Worm (Caenorhabditis elegans) whole organism, L1 larva: Measurements from ENCODE around the gene cyn-10.

Source experiments
- C04F5.9 ChIP-seq: sonication (generic microtip); optimal IDR thresholded peaks from 2 replicates; lab custom pipeline; 2016; ENCODE audit warnings: missing genetic modification characterization, missing compliant biosample characterization
- F16B12.6 ChIP-seq: fragments of 150-350 bp; optimal IDR thresholded peaks from 2 replicates; lab custom pipeline; 2014; ENCODE audit warnings: missing biosample characterization, missing genetic modification characterization
- alr-1 ChIP-seq: fragments of 200-800 bp; sonication (Bioruptor generic); optimal IDR thresholded peaks from 2 replicates; lab custom pipeline; 2018; ENCODE audit warnings: borderline replicate concordance, mild to moderate bottlenecking, missing genetic modification characterization, missing compliant biosample characterization
- ama-1 ChIP-seq: fragments of 150-350 bp; optimal IDR thresholded peaks from 2 replicates; lab custom pipeline; 2014
- ceh-63 ChIP-seq: fragments of 200-800 bp; sonication (Bioruptor generic); optimal IDR thresholded peaks from 2 replicates; lab custom pipeline; 2018; ENCODE audit warnings: mild to moderate bottlenecking, missing genetic modification characterization, missing compliant biosample characterization
- ceh-88 ChIP-seq: fragments of 200-800 bp; sonication (Bioruptor generic); IDR thresholded peaks from 2 replicates; pipeline ENCODE4 v1.3.6; 2022; ENCODE audit warnings: missing genetic modification characterization, missing compliant biosample characterization
- dsc-1 ChIP-seq: sonication (generic microtip); optimal IDR thresholded peaks from 2 replicates; lab custom pipeline; 2016; ENCODE audit warnings: mild to moderate bottlenecking, missing genetic modification characterization, missing compliant biosample characterization
- efl-3 ChIP-seq: fragments of 200-800 bp; sonication (Bioruptor generic); optimal IDR thresholded peaks from 2 replicates; lab custom pipeline; 2018; ENCODE audit warnings: mild to moderate bottlenecking, missing genetic modification characterization, missing compliant biosample characterization
- elt-2 ChIP-seq: sonication (generic microtip); optimal IDR thresholded peaks from 2 replicates; lab custom pipeline; 2016; ENCODE audit warnings: missing genetic modification characterization, mild to moderate bottlenecking, inconsistent platforms, missing compliant biosample characterization, missing genetic modification reagents
- elt-3 ChIP-seq, 6 experiments: fragments of 150-350 bp in 1 of 6; sonication (generic microtip); optimal IDR thresholded peaks; 2 replicates each; lab custom pipeline; 2017 to 2018; ENCODE audit warnings: missing biosample characterization in 6 of 6, missing genetic modification characterization in 6 of 6, inconsistent platforms in 1 of 6
- ets-5 ChIP-seq: fragments of 200-800 bp; sonication (Bioruptor generic); IDR thresholded peaks from 2 replicates; pipeline ENCODE4 v1.3.6; 2022; ENCODE audit warnings: missing genetic modification characterization, missing compliant biosample characterization
- fkh-4 ChIP-seq: sonication (generic microtip); optimal IDR thresholded peaks from 2 replicates; lab custom pipeline; 2016; ENCODE audit warnings: missing compliant biosample characterization, missing genetic modification characterization, borderline replicate concordance
- fkh-8 ChIP-seq: sonication (generic microtip); optimal IDR thresholded peaks from 2 replicates; lab custom pipeline; 2016; ENCODE audit warnings: mild to moderate bottlenecking, missing genetic modification characterization, missing compliant biosample characterization
- grh-1 ChIP-seq: fragments of 200-800 bp; sonication (Bioruptor generic); IDR thresholded peaks from 2 replicates; pipeline ENCODE4 v1.3.6; 2022; ENCODE audit warnings: missing genetic modification reagents, missing genetic modification characterization, missing compliant biosample characterization
- hlh-17 ChIP-seq: fragments of 200-800 bp; sonication (Bioruptor generic); optimal IDR thresholded peaks from 2 replicates; lab custom pipeline; 2018; ENCODE audit warnings: missing genetic modification characterization, mild to moderate bottlenecking, missing compliant biosample characterization, moderate library complexity, borderline replicate concordance
- hpl-2 ChIP-seq: fragments of 150-350 bp; optimal IDR thresholded peaks from 2 replicates; lab custom pipeline; 2014; ENCODE audit warnings: missing biosample characterization, missing genetic modification reagents, missing genetic modification characterization
- isw-1 ChIP-seq: fragments of 200-800 bp; sonication (Bioruptor generic); IDR thresholded peaks from 2 replicates; pipeline ENCODE4 v1.3.6; 2022; ENCODE audit warnings: missing genetic modification characterization, missing compliant biosample characterization
- jun-1 ChIP-seq: fragments of 150-350 bp; optimal IDR thresholded peaks from 2 replicates; lab custom pipeline; 2014; ENCODE audit warnings: missing biosample characterization, missing genetic modification reagents, missing genetic modification characterization
- lin-13 ChIP-seq: fragments of 150-350 bp; optimal IDR thresholded peaks from 2 replicates; lab custom pipeline; 2014; ENCODE audit warnings: missing biosample characterization, missing genetic modification reagents, missing genetic modification characterization
- lin-14 ChIP-seq: fragments of 200-800 bp; sonication (Bioruptor generic); optimal IDR thresholded peaks from 2 replicates; lab custom pipeline; 2018; ENCODE audit warnings: mild to moderate bottlenecking, missing genetic modification characterization, moderate library complexity, missing compliant biosample characterization
- lin-35 ChIP-seq, 2 experiments: fragments of 150-350 bp; optimal IDR thresholded peaks; 2 replicates each; lab custom pipeline; 2014; ENCODE audit warnings: missing biosample characterization in 2 of 2, missing genetic modification characterization in 2 of 2, missing genetic modification reagents in 2 of 2
- lir-3 ChIP-seq: sonication (generic microtip); optimal IDR thresholded peaks from 2 replicates; lab custom pipeline; 2016; ENCODE audit warnings: mild to moderate bottlenecking, missing genetic modification characterization, moderate library complexity, missing compliant biosample characterization; ENCODE audit not compliant: poor library complexity
- lsy-2 ChIP-seq, 2 experiments: fragments of 150-350 bp; optimal IDR thresholded peaks; 2 replicates each; lab custom pipeline; 2014; ENCODE audit warnings: missing biosample characterization in 2 of 2, missing genetic modification characterization in 2 of 2
- mdl-1 ChIP-seq, 2 experiments: fragments of 150-350 bp; optimal IDR thresholded peaks; 2 replicates each; lab custom pipeline; 2014 to 2017; ENCODE audit warnings: missing biosample characterization in 2 of 2, missing genetic modification characterization in 2 of 2, inconsistent platforms in 1 of 2
- nhr-11 ChIP-seq: fragments of 150-350 bp; optimal IDR thresholded peaks from 2 replicates; lab custom pipeline; 2014; ENCODE audit warnings: missing biosample characterization, missing genetic modification characterization
- nhr-19 ChIP-seq: fragments of 200-800 bp; sonication (Bioruptor generic); conservative IDR thresholded peaks from 2 replicates; pipeline ENCODE4 v1.3.6; 2022; ENCODE audit warnings: missing genetic modification characterization, missing compliant biosample characterization
- nhr-20 ChIP-seq: sonication (generic microtip); optimal IDR thresholded peaks from 2 replicates; lab custom pipeline; 2016; ENCODE audit warnings: mild to moderate bottlenecking, missing genetic modification characterization, missing compliant biosample characterization
- nhr-237 ChIP-seq: fragments of 150-350 bp; optimal IDR thresholded peaks from 2 replicates; lab custom pipeline; 2014; ENCODE audit warnings: missing biosample characterization, missing genetic modification characterization
- nhr-28 ChIP-seq: fragments of 150-350 bp; optimal IDR thresholded peaks from 2 replicates; lab custom pipeline; 2014; ENCODE audit warnings: missing biosample characterization, missing genetic modification characterization
- nhr-47 ChIP-seq: sonication (generic microtip); optimal IDR thresholded peaks from 2 replicates; lab custom pipeline; 2016; ENCODE audit warnings: mild to moderate bottlenecking, missing genetic modification characterization, moderate library complexity, missing compliant biosample characterization
- nhr-71 ChIP-seq: sonication (generic microtip); optimal IDR thresholded peaks from 2 replicates; lab custom pipeline; 2016; ENCODE audit warnings: mild to moderate bottlenecking, missing genetic modification characterization, moderate library complexity, missing compliant biosample characterization
- nhr-76 ChIP-seq: sonication (generic microtip); optimal IDR thresholded peaks from 2 replicates; lab custom pipeline; 2017; ENCODE audit warnings: missing biosample characterization, missing genetic modification characterization
- nhr-85 ChIP-seq: sonication (generic microtip); peaks from one replicate; lab custom pipeline; 2016; ENCODE audit warnings: missing genetic modification characterization, inconsistent platforms, missing compliant biosample characterization
- nhr-90 ChIP-seq: sonication (generic microtip); optimal IDR thresholded peaks from 2 replicates; lab custom pipeline; 2016; ENCODE audit warnings: mild to moderate bottlenecking, missing genetic modification characterization, missing compliant biosample characterization; ENCODE audit not compliant: poor library complexity
- pax-3 ChIP-seq: fragments of 200-800 bp; sonication (Bioruptor generic); optimal IDR thresholded peaks from 2 replicates; lab custom pipeline; 2018; ENCODE audit warnings: mild to moderate bottlenecking, missing genetic modification characterization, moderate library complexity, missing compliant biosample characterization
- pqm-1 ChIP-seq: sonication (generic microtip); optimal IDR thresholded peaks from 3 replicates; lab custom pipeline; 2017; ENCODE audit warnings: missing biosample characterization, missing genetic modification characterization
- rnt-1 ChIP-seq: sonication (generic microtip); optimal IDR thresholded peaks from 2 replicates; lab custom pipeline; 2016; ENCODE audit warnings: mild to moderate bottlenecking, missing genetic modification characterization, moderate library complexity, missing compliant biosample characterization
- snpc-4 ChIP-seq: fragments of 150-350 bp; optimal IDR thresholded peaks from 2 replicates; lab custom pipeline; 2014; ENCODE audit warnings: missing biosample characterization, missing genetic modification characterization
- snu-23 ChIP-seq: sonication (generic microtip); optimal IDR thresholded peaks from 2 replicates; lab custom pipeline; 2016; ENCODE audit warnings: missing genetic modification characterization, missing compliant biosample characterization
- sox-4 ChIP-seq: sonication (generic microtip); optimal IDR thresholded peaks from 2 replicates; lab custom pipeline; 2016; ENCODE audit warnings: missing genetic modification characterization, missing compliant biosample characterization
- sptf-1 ChIP-seq: fragments of 150-350 bp; optimal IDR thresholded peaks from 2 replicates; lab custom pipeline; 2014; ENCODE audit warnings: missing biosample characterization, missing genetic modification characterization
- sup-37 ChIP-seq: fragments of 200-800 bp; sonication (Bioruptor generic); optimal IDR thresholded peaks from 2 replicates; lab custom pipeline; 2018; ENCODE audit warnings: mild to moderate bottlenecking, missing genetic modification characterization, missing compliant biosample characterization
- swsn-7 ChIP-seq: sonication (generic microtip); optimal IDR thresholded peaks from 2 replicates; lab custom pipeline; 2016; ENCODE audit warnings: missing genetic modification characterization, missing compliant biosample characterization
- tbx-2 ChIP-seq: sonication (generic microtip); optimal IDR thresholded peaks from 2 replicates; lab custom pipeline; 2016; ENCODE audit warnings: missing genetic modification characterization, missing compliant biosample characterization
- tlp-1 ChIP-seq: fragments of 150-350 bp; optimal IDR thresholded peaks from 2 replicates; lab custom pipeline; 2014; ENCODE audit warnings: missing biosample characterization, missing genetic modification characterization
- unc-130 ChIP-seq: fragments of 150-350 bp; optimal IDR thresholded peaks from 2 replicates; lab custom pipeline; 2017; ENCODE audit warnings: missing biosample characterization, missing genetic modification characterization, inconsistent platforms
- unc-86 ChIP-seq: sonication (generic microtip); optimal IDR thresholded peaks from 2 replicates; lab custom pipeline; 2016; ENCODE audit warnings: missing genetic modification characterization, missing compliant biosample characterization
- xbp-1 ChIP-seq: sonication (generic microtip); optimal IDR thresholded peaks from 2 replicates; lab custom pipeline; 2016; ENCODE audit warnings: missing genetic modification characterization, missing compliant biosample characterization
- zag-1 ChIP-seq: fragments of 150-350 bp; optimal IDR thresholded peaks from 2 replicates; lab custom pipeline; 2014; ENCODE audit warnings: missing biosample characterization, missing genetic modification characterization
- zip-4 ChIP-seq: fragments of 200-800 bp; sonication (Bioruptor generic); optimal IDR thresholded peaks from 2 replicates; lab custom pipeline; 2018; ENCODE audit warnings: mild to moderate bottlenecking, missing genetic modification characterization, moderate library complexity, missing compliant biosample characterization

cyn-10 gene

ce11 chrII:6928416-6928815 is 15.3 kb upstream of the cyn-10 start, which contains the start of gene flcn-1 (continued):
- peak; percentile 61 for TF ChIP-seq swsn-7 (tag; lab: Kevin White, UChicago)
- no peak for TF ChIP-seq sptf-1 (tag; lab: Kevin White, UChicago)
- no peak for TF ChIP-seq alr-1 (tag; lab: Kevin White, UChicago)
- no peak for TF ChIP-seq elt-3 (tag; optimal IDR thresholded peaks at IDR 0.05; lab: Kevin White, UChicago)
- TF ChIP-seq dsc-1 = peak; percentile 7
- no peak for TF ChIP-seq nhr-237 (tag; lab: Kevin White, UChicago)
- TF ChIP-seq tbx-2 (tag; lab: Kevin White, UChicago) = peak; percentile 40
- TF ChIP-seq snpc-4 (tag; lab: Kevin White, UChicago) = peak; percentile 15
- no peak for TF ChIP-seq nhr-76 (tag; lab: Kevin White, UChicago)
- TF ChIP-seq rnt-1 (tag; lab: Kevin White, UChicago) = peak; percentile 40
- TF ChIP-seq C04F5.9 = peak; percentile 68
- TF ChIP-seq nhr-85 (tag; lab: Kevin White, UChicago) = peak; percentile 52
- TF ChIP-seq lin-14 (GFP tag; lab: Kevin White, UChicago) = peak; percentile 85
- no peak for TF ChIP-seq ceh-88 (GFP tag; lab: Robert Waterston, UW)
- no peak for TF ChIP-seq fkh-4 (tag; lab: Kevin White, UChicago)
- TF ChIP-seq efl-3 (GFP tag; lab: Kevin White, UChicago) = no peak
- no peak for TF ChIP-seq sup-37 (GFP tag; lab: Kevin White, UChicago)
- no peak for TF ChIP-seq zag-1 (tag; lab: Kevin White, UChicago)
- no peak for TF ChIP-seq pax-3 (tag; lab: Kevin White, UChicago)
- TF ChIP-seq nhr-90 = peak; percentile 41
- peak; percentile 74 for TF ChIP-seq snu-23 (GFP tag; lab: Kevin White, UChicago)
- TF ChIP-seq nhr-71 (tag; lab: Kevin White, UChicago) = peak; percentile 78
- no peak for TF ChIP-seq zip-4
- peak; percentile 17 for TF ChIP-seq sox-4
- no peak for TF ChIP-seq isw-1 (GFP tag; lab: Robert Waterston, UW)
- TF ChIP-seq tlp-1 = no peak
- TF ChIP-seq lin-13 = peak; percentile 29
- TF ChIP-seq fkh-8 (tag; lab: Kevin White, UChicago) = peak; percentile 81
- no peak for TF ChIP-seq mdl-1 (tag; optimal IDR thresholded peaks at IDR 0.05; lab: Kevin White, UChicago)
- no peak for TF ChIP-seq nhr-28 (tag; lab: Kevin White, UChicago)
- TF ChIP-seq ets-5 (GFP tag; lab: Robert Waterston, UW) = no peak
- no peak for TF ChIP-seq jun-1
- no peak for TF ChIP-seq F16B12.6 (tag; lab: Kevin White, UChicago)
- peak; percentile 55 to 60 for TF ChIP-seq lin-35 (GFP tag; optimal IDR thresholded peaks at IDR 0.05; lab: Kevin White, UChicago)
- peak; percentile 9 for TF ChIP-seq lir-3 (tag; lab: Kevin White, UChicago)
- TF ChIP-seq unc-130 = peak; percentile 20
- TF ChIP-seq nhr-19 (GFP tag; lab: Robert Waterston, UW) = peak; percentile 42
- TF ChIP-seq ceh-63 (GFP tag; lab: Kevin White, UChicago) = no peak
- no peak for TF ChIP-seq hlh-17
- TF ChIP-seq nhr-47 = peak; percentile 67
- peak; percentile 35 to 67 for TF ChIP-seq lsy-2 (tag; optimal IDR thresholded peaks at IDR 0.05; lab: Kevin White, UChicago)
- TF ChIP-seq pqm-1 = no peak
- TF ChIP-seq hpl-2 (GFP tag; lab: Kevin White, UChicago) = no peak
- TF ChIP-seq elt-2 = peak; percentile 41
- peak; percentile 49 for TF ChIP-seq xbp-1 (tag; lab: Kevin White, UChicago)
- TF ChIP-seq nhr-20 (tag; lab: Kevin White, UChicago) = peak; percentile 64
- TF ChIP-seq nhr-11 (tag; lab: Kevin White, UChicago) = no peak
- TF ChIP-seq grh-1 (GFP tag; lab: Robert Waterston, UW) = no peak
- TF ChIP-seq unc-86 = no peak
- TF ChIP-seq ama-1 (lab: Kevin White, UChicago) = no peak
